Worm (Caenorhabditis elegans): ENCODE data around the gene C02E7.6.

Gene C02E7.6

DNA sequence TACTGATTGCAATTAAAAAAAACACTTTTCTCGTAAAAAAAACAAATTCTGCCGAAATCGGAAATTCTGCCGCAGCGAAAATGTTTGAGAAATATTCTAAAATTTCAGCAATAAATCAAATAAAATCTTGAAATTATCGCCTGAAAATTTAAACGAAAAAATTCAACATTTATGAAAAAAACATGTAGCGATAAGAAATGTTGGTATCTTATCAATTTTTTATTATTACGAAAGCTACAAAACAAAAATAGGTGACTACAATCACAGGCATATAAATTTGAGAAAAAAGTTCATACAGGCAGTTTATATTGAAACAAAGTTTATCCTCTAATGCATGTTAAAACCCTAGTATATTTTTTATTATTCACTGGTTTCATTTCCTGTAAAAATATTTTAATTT, 13.1 kb upstream of the C02E7.6 start, which contains the start of gene ugt-14:
TSS of gene ugt-14 (plus strand) at position 301 of the 400 bp plus-strand sequence.
- TF ChIP-seq nhr-27 (tag; optimal IDR thresholded peaks at IDR 0.05) = no peak

DNA sequence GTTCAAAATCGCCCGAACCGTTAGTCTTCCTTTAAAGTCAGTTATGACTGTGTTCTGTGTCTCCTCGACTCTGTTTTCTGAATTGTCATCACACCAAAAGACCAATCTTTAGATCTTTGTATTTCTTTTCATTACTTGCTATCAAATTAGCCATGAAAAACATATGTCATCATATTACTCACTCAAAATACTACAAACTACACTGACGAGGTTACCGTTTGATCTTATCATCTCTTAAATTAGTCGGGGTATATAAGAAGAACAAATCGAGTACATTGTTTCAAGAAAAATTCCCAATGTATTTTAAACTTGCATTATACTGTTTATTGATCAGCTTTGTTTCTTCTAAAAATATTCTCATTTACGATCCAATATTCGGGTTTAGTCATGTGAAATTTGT, 10.4 kb upstream of the C02E7.6 start, which contains the start of gene ugt-13:
TSS of gene ugt-13 (plus strand) at position 294 of the 400 bp plus-strand sequence.
- no peak for TF ChIP-seq ceh-27 (GFP tag; optimal IDR thresholded peaks at IDR 0.05)
- no peak for TF ChIP-seq nfya-2 (GFP tag; IDR thresholded peaks at IDR 0.05)
- TF ChIP-seq ekl-4 (GFP tag; IDR thresholded peaks at IDR 0.05) = no peak
- peak; percentile 7 for TF ChIP-seq lin-40 (tag; optimal IDR thresholded peaks at IDR 0.05)

DNA sequence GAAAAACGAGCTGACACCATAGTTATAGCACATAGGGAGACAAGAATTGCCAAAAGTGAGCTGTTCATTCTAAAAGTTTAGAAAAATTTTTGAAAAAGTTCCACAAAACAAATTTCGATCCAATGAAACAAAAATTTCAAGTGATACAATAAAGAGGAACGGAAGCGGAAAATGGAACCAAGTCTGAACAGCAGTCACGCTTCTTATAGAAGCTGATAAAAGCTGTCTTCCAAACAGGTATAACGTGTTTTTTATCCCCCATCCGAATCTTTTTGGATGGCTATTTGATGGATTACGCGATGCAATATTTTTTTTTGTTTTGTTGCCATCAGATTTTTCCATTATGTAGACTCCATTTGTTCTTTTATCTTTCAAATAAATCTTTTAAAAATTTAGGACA, 6.7 kb upstream of the C02E7.6 start, which contains the start of gene H23N18.5:
TSS of gene H23N18.5 (minus strand) at position 69 of the 400 bp plus-strand sequence.
- TF ChIP-seq ceh-91 (GFP tag; IDR thresholded peaks at IDR 0.05) (no peak), let-526 (GFP tag; IDR thresholded peaks at IDR 0.05) (no peak), somi-1 (GFP tag; optimal IDR thresholded peaks at IDR 0.05) (no peak), nfyb-1 (GFP tag; IDR thresholded peaks at IDR 0.05) (no peak), sea-2 (GFP tag; IDR thresholded peaks at IDR 0.05) (no peak), hsf-1 (GFP tag; IDR thresholded peaks at IDR 0.05) (no peak), ceh-58 (GFP tag; IDR thresholded peaks at IDR 0.05) (no peak), tlf-1 (GFP tag; optimal IDR thresholded peaks at IDR 0.05) (no peak), unc-130 (GFP tag; optimal IDR thresholded peaks at IDR 0.05) (no peak), nhr-80 (tag; optimal IDR thresholded peaks at IDR 0.05) (no peak), K11D2.4 (GFP tag; IDR thresholded peaks at IDR 0.05) (no peak), F39B2.1 (GFP tag; IDR thresholded peaks at IDR 0.05) (no peak), C06A6.2 (GFP tag; conservative IDR thresholded peaks at IDR 0.05) (no peak), snpc-1.3 (tag; optimal IDR thresholded peaks at IDR 0.05; ENCODE audit: insufficient read depth) (no peak)

DNA sequence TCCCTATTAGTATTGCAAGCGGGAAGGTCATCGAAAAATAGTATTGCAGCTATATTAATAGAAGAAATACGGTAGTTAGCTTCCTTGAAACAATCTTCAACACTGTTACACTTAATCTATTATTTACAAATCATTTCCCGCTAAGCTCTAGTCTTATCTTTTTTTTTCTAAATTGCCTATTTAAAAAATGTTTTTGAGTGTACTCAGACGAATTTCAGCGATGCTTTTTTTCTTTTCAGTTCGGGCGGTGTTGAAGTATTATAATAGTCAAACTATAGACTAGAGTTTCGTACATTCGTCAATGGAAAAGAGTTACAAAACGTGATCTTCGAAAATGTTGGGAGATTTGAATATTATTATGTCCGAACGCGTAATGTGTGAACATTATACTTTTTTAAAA, 5.2 kb upstream of the C02E7.6 start:
- TF ChIP-seq snpc-1.1 (tag; optimal IDR thresholded peaks at IDR 0.05; ENCODE audit: insufficient read depth) = no peak
- no peak for TF ChIP-seq snpc-4 (GFP tag; optimal IDR thresholded peaks at IDR 0.05)
- peak in 2 of 4 experiments; percentile 54 to 80 for TF ChIP-seq snpc-4 (tag; optimal IDR thresholded peaks at IDR 0.05)

DNA sequence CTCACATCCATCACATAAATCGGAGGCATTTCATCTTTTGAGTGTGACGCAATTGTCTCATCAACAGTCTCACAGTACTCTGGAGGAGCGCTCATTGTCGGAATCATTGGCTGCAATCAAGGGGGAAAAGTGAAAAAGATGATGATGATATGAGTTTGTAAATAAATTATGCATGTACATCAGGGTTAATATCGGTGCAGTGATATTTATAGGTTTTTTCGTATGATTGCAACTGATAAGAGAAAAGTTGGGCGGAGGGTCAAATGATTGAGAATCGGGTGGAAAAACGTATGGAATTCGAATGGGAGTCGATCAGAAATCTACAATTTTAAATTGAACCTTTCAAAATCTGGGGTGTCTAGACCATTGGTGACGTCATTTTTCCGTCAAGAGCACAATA, 4.1 kb upstream of the C02E7.6 start, which contains the start of gene H23N18.6:
TSS of gene H23N18.6 (minus strand) at position 201 of the 400 bp plus-strand sequence.
- peak; percentile 37 for TF ChIP-seq nhr-80 (tag; optimal IDR thresholded peaks at IDR 0.05)
- TF ChIP-seq K11D2.4 (GFP tag; IDR thresholded peaks at IDR 0.05) = no peak
- TF ChIP-seq ets-4 (GFP tag; optimal IDR thresholded peaks at IDR 0.05) = no peak

DNA sequence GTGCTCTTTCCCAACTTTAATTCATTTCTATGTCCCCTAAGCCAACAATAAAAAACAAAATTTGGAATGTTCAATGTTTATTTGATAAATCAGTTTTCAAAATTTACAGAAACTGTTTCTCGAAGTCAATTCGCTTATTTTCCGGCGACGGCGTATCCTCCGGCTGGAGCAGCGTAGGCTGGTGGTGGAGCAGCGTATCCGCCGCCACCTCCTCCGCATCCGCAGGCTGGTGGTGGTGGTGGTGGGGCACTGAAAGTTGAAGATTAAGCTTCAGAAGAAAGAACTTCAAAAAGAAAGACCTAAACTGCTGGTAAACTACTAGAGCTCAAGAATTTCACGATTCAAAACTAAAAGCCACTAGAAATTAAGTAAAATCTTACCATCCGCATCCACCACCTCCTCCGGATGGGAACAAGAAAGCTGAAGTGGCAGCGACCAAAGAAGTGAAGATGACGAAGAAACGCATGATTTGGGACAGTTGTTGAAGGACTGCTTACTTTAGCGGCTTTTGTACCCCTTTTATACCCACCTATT, 849 bp upstream of the C02E7.6 start, which contains the start of gene C02E7.7:
TSS of gene C02E7.7 (minus strand) at position 484 of the 534 bp plus-strand sequence.
- TF ChIP-seq aptf-2 (GFP tag; conservative IDR thresholded peaks at IDR 0.05) (no peak), egrh-3 (GFP tag; IDR thresholded peaks at IDR 0.05) (peak; percentile 46; the same call in 1 of the 2 replicates), zfh-2 (GFP tag; conservative IDR thresholded peaks at IDR 0.05) (peak; percentile 74)

DNA sequence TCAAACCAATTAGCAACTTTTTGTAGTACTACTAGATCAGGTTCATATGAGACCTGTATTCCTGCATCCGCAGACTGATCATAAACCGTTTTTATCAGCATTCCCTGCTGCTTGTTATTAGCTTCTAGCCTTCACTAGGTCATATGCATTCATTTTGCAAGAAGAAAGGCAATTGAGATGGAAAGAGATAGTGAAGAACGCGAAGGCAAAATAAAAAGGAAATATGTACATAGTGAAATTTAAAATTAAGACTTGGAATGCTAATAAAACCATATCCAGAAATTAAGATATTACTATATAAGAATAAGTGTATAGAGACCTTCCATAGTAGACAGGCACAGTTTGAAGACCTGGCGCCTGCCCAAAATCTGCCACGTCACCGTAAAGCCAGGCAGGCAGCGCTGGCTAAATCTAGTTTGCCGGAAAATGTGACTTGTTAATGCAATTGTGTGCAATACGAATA, 1.7 kb downstream of the C02E7.6 start, which contains the start of the genes C02E7.8 and srh-23:
TSS of gene C02E7.8 (minus strand) at position 101 of the 463 bp plus-strand sequence.
TSS of gene srh-23 (plus strand) at position 413 of the 463 bp plus-strand sequence.
- TF ChIP-seq unc-130 (GFP tag; optimal IDR thresholded peaks at IDR 0.05) (no peak), mes-4 (tag; optimal IDR thresholded peaks at IDR 0.05) (no peak), ceh-91 (GFP tag; IDR thresholded peaks at IDR 0.05) (no peak), somi-1 (GFP tag; optimal IDR thresholded peaks at IDR 0.05) (no peak), Y53F4B.3 (GFP tag; IDR thresholded peaks at IDR 0.05) (no peak), die-1 (tag; optimal IDR thresholded peaks at IDR 0.05) (no peak), hlh-12 (tag; optimal IDR thresholded peaks at IDR 0.05) (no peak), lsl-1 (GFP tag; optimal IDR thresholded peaks at IDR 0.05) (no peak), aptf-3 (GFP tag; IDR thresholded peaks at IDR 0.05) (no peak), lin-54 (GFP tag; optimal IDR thresholded peaks at IDR 0.05) (no peak), B0019.2 (GFP tag; conservative IDR thresholded peaks at IDR 0.05) (no peak)

All from whole organism, young adult.